Worm (Caenorhabditis elegans): ENCODE measurements around the gene blos-1.

Gene blos-1

DNA sequence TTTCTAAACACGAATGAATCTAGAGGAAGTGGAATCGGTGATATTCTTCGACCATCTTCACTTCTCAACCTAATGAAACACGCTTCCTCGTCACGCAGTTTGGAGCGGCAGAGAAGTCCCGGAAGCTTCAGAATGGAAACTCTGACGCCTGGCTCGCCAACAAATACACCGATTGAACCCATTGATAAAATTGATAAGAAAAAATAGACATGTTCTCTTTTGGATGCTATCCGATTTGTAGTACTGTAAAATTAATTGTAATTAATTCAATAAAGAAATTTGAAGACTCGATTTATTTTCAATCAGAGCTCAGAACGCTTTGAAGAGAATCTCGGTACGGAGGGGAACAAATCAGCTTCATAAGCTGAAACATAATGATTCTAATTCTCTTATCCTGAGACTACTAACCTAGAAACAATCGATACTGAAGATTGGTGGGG, 2.8 kb upstream of the blos-1 start (continued):
- TF ChIP-seq xnd-1 (tag; optimal IDR thresholded peaks at IDR 0.05): no peak
- peak; percentile 69 for TF ChIP-seq snpc-3.4 (tag; optimal IDR thresholded peaks at IDR 0.05)
- peak; percentile 75 for TF ChIP-seq F10E7.11 (tag; optimal IDR thresholded peaks at IDR 0.05)
- TF ChIP-seq madf-8 (GFP tag; conservative IDR thresholded peaks at IDR 0.05): 0 out of 2 replicates have a peak, but pooled peaks have one; percentile 13
- no peak for TF ChIP-seq hlh-26 (GFP tag; conservative IDR thresholded peaks at IDR 0.05)
- 0 out of 2 replicates have a peak, but pooled peaks have one; percentile 9 for TF ChIP-seq attf-3 (GFP tag; conservative IDR thresholded peaks at IDR 0.05)
- peak; percentile 45 for TF ChIP-seq snpc-1.1 (tag; optimal IDR thresholded peaks at IDR 0.05; ENCODE audit: insufficient read depth)
- peak; percentile 87 for TF ChIP-seq let-526 (GFP tag; IDR thresholded peaks at IDR 0.05)
- TF ChIP-seq hlh-12 (tag; optimal IDR thresholded peaks at IDR 0.05): no peak
- TF ChIP-seq nfya-1 (tag; optimal IDR thresholded peaks at IDR 0.05; ENCODE audit: borderline replicate concordance, insufficient read depth): no peak
- TF ChIP-seq hrde-1 (tag; optimal IDR thresholded peaks at IDR 0.05; ENCODE audit: borderline replicate concordance): peak; percentile 76
- TF ChIP-seq nhr-80 (tag; optimal IDR thresholded peaks at IDR 0.05): peak; percentile 54
- TF ChIP-seq B0035.1 (tag; optimal IDR thresholded peaks at IDR 0.05): peak; percentile 83
- TF ChIP-seq F39B2.1 (GFP tag; IDR thresholded peaks at IDR 0.05): no peak
- TF ChIP-seq egrh-3 (GFP tag; IDR thresholded peaks at IDR 0.05): no peak
- no peak for TF ChIP-seq F49E8.2 (tag; optimal IDR thresholded peaks at IDR 0.05; ENCODE audit: insufficient read depth)
- peak; percentile 58; the same call in 1 of the 2 replicates for TF ChIP-seq C06A6.2 (GFP tag; conservative IDR thresholded peaks at IDR 0.05)
- TF ChIP-seq madf-3 (GFP tag; IDR thresholded peaks at IDR 0.05): 0 out of 2 replicates have a peak, but pooled peaks have one; percentile 45
- peak; percentile 81 for TF ChIP-seq F52B5.7 (tag; optimal IDR thresholded peaks at IDR 0.05)
- TF ChIP-seq F57A8.1 (GFP tag; optimal IDR thresholded peaks at IDR 0.05): peak; percentile 11
- TF ChIP-seq tbx-9 (tag; optimal IDR thresholded peaks at IDR 0.05; ENCODE audit: borderline replicate concordance): no peak
- no peak for TF ChIP-seq rec-8 (tag; optimal IDR thresholded peaks at IDR 0.05)
- TF ChIP-seq tlf-1 (GFP tag; optimal IDR thresholded peaks at IDR 0.05): peak; percentile 93
- no peak for TF ChIP-seq nhr-179 (tag; optimal IDR thresholded peaks at IDR 0.05)
- peak; percentile 63 for TF ChIP-seq tbp1 (GFP tag; optimal IDR thresholded peaks at IDR 0.05)
- TF ChIP-seq ceh-40 (GFP tag; IDR thresholded peaks at IDR 0.05): 0 out of 2 replicates have a peak, but pooled peaks have one; percentile 38
- peak; percentile 70 for TF ChIP-seq lin-26 (GFP tag; IDR thresholded peaks at IDR 0.05)
- peak; percentile 73 for TF ChIP-seq somi-1 (GFP tag; optimal IDR thresholded peaks at IDR 0.05)
- TF ChIP-seq cebp-2 (GFP tag; IDR thresholded peaks at IDR 0.05): peak; percentile 52; the same call in 1 of the 2 replicates
- peak; percentile 11 for TF ChIP-seq B0261.1 (tag; optimal IDR thresholded peaks at IDR 0.05)
- TF ChIP-seq D2030.7 (GFP tag; IDR thresholded peaks at IDR 0.05): 0 out of 2 replicates have a peak, but pooled peaks have one; percentile 29
- peak; percentile 96 for TF ChIP-seq Y53G8AR.9 (GFP tag; conservative IDR thresholded peaks at IDR 0.05)
- TF ChIP-seq nhr-27 (tag; optimal IDR thresholded peaks at IDR 0.05): no peak
- peak; percentile 2 for TF ChIP-seq die-1 (tag; optimal IDR thresholded peaks at IDR 0.05)
- TF ChIP-seq lin-40 (tag; optimal IDR thresholded peaks at IDR 0.05): peak; percentile 69
- no peak for TF ChIP-seq ztf-6 (GFP tag; IDR thresholded peaks at IDR 0.05)
- TF ChIP-seq mel-28 (tag; optimal IDR thresholded peaks at IDR 0.05; ENCODE audit: borderline replicate concordance): peak; percentile 0
- TF ChIP-seq ets-4 (GFP tag; optimal IDR thresholded peaks at IDR 0.05): peak; percentile 29
- no peak for TF ChIP-seq ceh-91 (GFP tag; IDR thresholded peaks at IDR 0.05)
- TF ChIP-seq sdz-38 (tag; optimal IDR thresholded peaks at IDR 0.05): no peak
- TF ChIP-seq ZK185.1 (tag; optimal IDR thresholded peaks at IDR 0.05; ENCODE audit: poor library complexity, severe bottlenecking): peak; percentile 86
- no peak for TF ChIP-seq lsy-27 (tag; optimal IDR thresholded peaks at IDR 0.05; ENCODE audit: borderline replicate concordance, insufficient read depth)
- TF ChIP-seq K11D2.4 (GFP tag; IDR thresholded peaks at IDR 0.05): 0 out of 2 replicates have a peak, but pooled peaks have one; percentile 55
- 0 out of 2 replicates have a peak, but pooled peaks have one; percentile 3 for TF ChIP-seq hmg-20 (GFP tag; IDR thresholded peaks at IDR 0.05)
- TF ChIP-seq dox-1 (GFP tag; IDR thresholded peaks at IDR 0.05): peak; percentile 72
- no peak for TF ChIP-seq egl-44 (GFP tag; IDR thresholded peaks at IDR 0.05)

All from whole organism, young adult.